Fruit fly (Drosophila melanogaster) whole organism, adult: ENCODE results near the gene CG14142.

Experiments
- CG14711 ChIP-seq: fragments of 200-800 bp; sonication (Bioruptor generic); optimal IDR thresholded peaks from 2 replicates; lab custom pipeline; 2018; ENCODE audit warnings: missing biosample characterization, mild to moderate bottlenecking, missing genetic modification characterization, moderate library complexity
- CG7045 ChIP-seq: fragments of 200-800 bp; sonication (Bioruptor generic); optimal IDR thresholded peaks from 2 replicates; lab custom pipeline; 2017; ENCODE audit warnings: missing biosample characterization, mild to moderate bottlenecking, missing genetic modification characterization
- Crg-1 ChIP-seq: fragments of 200-800 bp; sonication (Bioruptor generic); optimal IDR thresholded peaks from 2 replicates; lab custom pipeline; 2016; ENCODE audit warnings: missing biosample characterization, missing genetic modification characterization
- ovo ChIP-seq: fragments of 200-800 bp; sonication (Bioruptor generic); optimal IDR thresholded peaks from 2 replicates; lab custom pipeline; 2016; ENCODE audit warnings: missing biosample characterization, missing genetic modification characterization
- pad ChIP-seq: fragments of 200-800 bp; sonication (Bioruptor generic); optimal IDR thresholded peaks from 3 replicates; lab custom pipeline; 2017; ENCODE audit warnings: missing biosample characterization, missing genetic modification characterization, mild to moderate bottlenecking, moderate library complexity, missing genetic modification reagents

DNA sequence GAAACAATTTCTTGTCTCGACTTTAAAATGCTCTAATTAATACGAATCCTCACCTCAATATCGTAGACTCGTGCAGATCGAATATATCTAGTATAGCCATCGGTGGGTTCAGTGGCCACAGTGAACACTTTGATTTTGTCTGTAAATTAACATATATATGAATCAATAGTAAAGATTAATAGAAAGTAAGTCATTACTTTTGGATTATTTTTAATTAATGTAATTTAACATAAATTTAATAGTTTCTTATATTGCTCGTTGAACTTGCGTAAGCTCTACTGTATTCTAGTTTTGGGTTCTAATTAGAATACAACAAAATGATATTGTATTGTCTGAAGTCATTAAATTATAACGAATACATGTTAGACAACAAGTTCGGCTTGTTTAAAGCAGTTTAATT is 31.5 kb downstream of the CG14142 start:
- TF ChIP-seq Crg-1 (GFP tag; lab: Kevin White, UChicago): no peak
- no peak for TF ChIP-seq pad (GFP tag; lab: Kevin White, UChicago)
- no peak for TF ChIP-seq CG14711 (tag; lab: Kevin White, UChicago)
- TF ChIP-seq CG7045: no peak
- TF ChIP-seq ovo (GFP tag; lab: Kevin White, UChicago): no peak
